Worm (Caenorhabditis elegans) whole organism, L3 larva: ENCODE data around the gene sra-27.

ENCODE experiments used
- ZK546.5 ChIP-seq: sonication (generic microtip); optimal IDR thresholded peaks from 2 replicates; lab custom pipeline; 2017; ENCODE audit warnings: missing biosample characterization, missing genetic modification characterization
- egl-27 ChIP-seq: sonication (generic microtip); optimal IDR thresholded peaks from 4 replicates; lab custom pipeline; 2017; ENCODE audit warnings: missing biosample characterization, missing genetic modification reagents, missing genetic modification characterization
- eor-1 ChIP-seq, 2 experiments: fragments of 150-350 bp; optimal IDR thresholded peaks; 2 replicates each; lab custom pipeline; 2014 to 2018; ENCODE audit warnings: missing biosample characterization in 2 of 2, missing genetic modification characterization in 2 of 2
- fkh-10 ChIP-seq: sonication (generic microtip); optimal IDR thresholded peaks from 2 replicates; lab custom pipeline; 2017; ENCODE audit warnings: missing biosample characterization, missing genetic modification reagents, missing genetic modification characterization
- fos-1 ChIP-seq: fragments of 150-350 bp; optimal IDR thresholded peaks from 2 replicates; lab custom pipeline; 2014; ENCODE audit warnings: missing biosample characterization, missing genetic modification characterization
- lin-39 ChIP-seq: fragments of 150-350 bp; optimal IDR thresholded peaks from 2 replicates; lab custom pipeline; 2018; ENCODE audit warnings: missing biosample characterization, missing genetic modification reagents, missing genetic modification characterization
- nhr-23 ChIP-seq: fragments of 150-350 bp; optimal IDR thresholded peaks from 2 replicates; lab custom pipeline; 2014; ENCODE audit warnings: missing biosample characterization, missing genetic modification reagents, missing genetic modification characterization
- nhr-43 ChIP-seq: sonication (generic microtip); optimal IDR thresholded peaks from 2 replicates; lab custom pipeline; 2016; ENCODE audit warnings: mild to moderate bottlenecking, missing genetic modification characterization, missing compliant biosample characterization; ENCODE audit not compliant: poor library complexity, severe bottlenecking
- nhr-76 ChIP-seq: fragments of 150-350 bp; sonication (generic microtip); optimal IDR thresholded peaks from 5 replicates; lab custom pipeline; 2014; ENCODE audit warnings: missing biosample characterization, missing genetic modification characterization
- pha-4 ChIP-seq: fragments of 150-350 bp; optimal IDR thresholded peaks from 2 replicates; lab custom pipeline; 2014; ENCODE audit warnings: missing biosample characterization, missing genetic modification reagents, missing genetic modification characterization
- sea-2 ChIP-seq: fragments of 150-350 bp; sonication (generic microtip); optimal IDR thresholded peaks from 4 replicates; lab custom pipeline; 2014; ENCODE audit warnings: missing biosample characterization, missing genetic modification reagents, missing genetic modification characterization
- tbx-2 ChIP-seq: sonication (generic microtip); optimal IDR thresholded peaks from 2 replicates; lab custom pipeline; 2016; ENCODE audit warnings: mild to moderate bottlenecking, missing genetic modification characterization, missing compliant biosample characterization
- zag-1 ChIP-seq: fragments of 150-350 bp; optimal IDR thresholded peaks from 2 replicates; lab custom pipeline; 2014; ENCODE audit warnings: missing biosample characterization, missing genetic modification characterization

ce11 chrII:6578378-6578777 is 9.6 kb downstream of the sra-27 start, which contains the start of gene sra-31:
- TF ChIP-seq zag-1 (tag; lab: Kevin White, UChicago) (no peak), tbx-2 (no peak), lin-39 (tag; lab: Kevin White, UChicago) (no peak), sea-2 (GFP tag; lab: Kevin White, UChicago) (no peak), fkh-10 (GFP tag; lab: Kevin White, UChicago) (no peak), egl-27 (tag; lab: Kevin White, UChicago) (no peak), ZK546.5 (no peak), pha-4 (tag; lab: Kevin White, UChicago) (no peak), nhr-23 (tag; lab: Kevin White, UChicago) (no peak), nhr-76 (tag; lab: Kevin White, UChicago) (no peak), eor-1 (tag; optimal IDR thresholded peaks at IDR 0.05; lab: Kevin White, UChicago) (no peak), fos-1 (tag; lab: Kevin White, UChicago) (no peak), nhr-43 (tag; lab: Kevin White, UChicago) (no peak)
